Fruit fly (Drosophila melanogaster): ENCODE results near the gene Tpc1.

The Tpc1 gene

dm6 chr3R:10879219-10879618 is 2.8 kb downstream of the Tpc1 start, which contains the start of gene CG14695:
CG14695 (minus strand) TSS chr3R:10879319.
- TF ChIP-seq CG14655 (GFP tag; optimal IDR thresholded peaks at IDR 0.05) (no peak), CG4496 (GFP tag; IDR thresholded peaks at IDR 0.05) (no peak), CG34367 (tag; optimal IDR thresholded peaks at IDR 0.05) (no peak), CG9948 (tag; optimal IDR thresholded peaks at IDR 0.05) (no peak), fd96Ca (GFP tag; IDR thresholded peaks at IDR 0.05) (no peak), D1 (tag; optimal IDR thresholded peaks at IDR 0.05) (no peak), Ets98B (GFP tag; IDR thresholded peaks at IDR 0.05) (no peak), gl (tag; optimal IDR thresholded peaks at IDR 0.05) (no peak), CG12605 (GFP tag; IDR thresholded peaks at IDR 0.05) (no peak), CG32121 (GFP tag; IDR thresholded peaks at IDR 0.05) (no peak), EcR (GFP tag; optimal IDR thresholded peaks at IDR 0.05) (no peak), CG8301 (tag; optimal IDR thresholded peaks at IDR 0.05) (no peak), CG13204 (GFP tag; optimal IDR thresholded peaks at IDR 0.05) (no peak), CG15710 (tag; optimal IDR thresholded peaks at IDR 0.05) (no peak)

- TF ChIP-seq CG13204 (GFP tag; optimal IDR thresholded peaks at IDR 0.05) (no peak), gl (tag; optimal IDR thresholded peaks at IDR 0.05) (no peak), Pif1A (GFP tag; optimal IDR thresholded peaks at IDR 0.05) (no peak), CG8301 (tag; optimal IDR thresholded peaks at IDR 0.05) (no peak), CG15710 (tag; optimal IDR thresholded peaks at IDR 0.05) (no peak), CG4496 (GFP tag; IDR thresholded peaks at IDR 0.05) (no peak), Snoo (tag; optimal IDR thresholded peaks at IDR 0.05) (no peak), CG34367 (tag; optimal IDR thresholded peaks at IDR 0.05) (no peak), fd96Ca (GFP tag; IDR thresholded peaks at IDR 0.05) (no peak), CG12605 (GFP tag; IDR thresholded peaks at IDR 0.05) (no peak), CG32121 (GFP tag; IDR thresholded peaks at IDR 0.05) (no peak), CG17806 (tag; optimal IDR thresholded peaks at IDR 0.05) (no peak), CG14655 (GFP tag; optimal IDR thresholded peaks at IDR 0.05) (no peak), D1 (tag; optimal IDR thresholded peaks at IDR 0.05) (no peak), CG9948 (tag; optimal IDR thresholded peaks at IDR 0.05) (no peak)
These were observed 3.4 kb downstream of the Tpc1 start for dm6 chr3R:10878628-10879027.

- TF ChIP-seq CG12605 (GFP tag; IDR thresholded peaks at IDR 0.05) = no peak
- no peak for TF ChIP-seq Ets98B (GFP tag; IDR thresholded peaks at IDR 0.05)
- no peak for TF ChIP-seq CG17806 (tag; optimal IDR thresholded peaks at IDR 0.05)
- no peak for TF ChIP-seq Snoo (tag; optimal IDR thresholded peaks at IDR 0.05)
- no peak for TF ChIP-seq gl (tag; optimal IDR thresholded peaks at IDR 0.05)
- TF ChIP-seq CG9948 (tag; optimal IDR thresholded peaks at IDR 0.05) = no peak
- no peak for TF ChIP-seq CG34367 (tag; optimal IDR thresholded peaks at IDR 0.05)
- no peak for TF ChIP-seq rn (GFP tag; IDR thresholded peaks at IDR 0.05)
- TF ChIP-seq EcR (GFP tag; optimal IDR thresholded peaks at IDR 0.05) = no peak
- no peak for TF ChIP-seq CG13204 (GFP tag; optimal IDR thresholded peaks at IDR 0.05)
These were observed 4.2 kb downstream of the Tpc1 start for dm6 chr3R:10877808-10878207.

- TF ChIP-seq CG9948 (tag; optimal IDR thresholded peaks at IDR 0.05) = peak; percentile 61
- TF ChIP-seq CG10348 (GFP tag; IDR thresholded peaks at IDR 0.05) = peak; percentile 71
- peak; percentile 36; the same call in 1 of the 2 replicates for TF ChIP-seq rn (GFP tag; IDR thresholded peaks at IDR 0.05)
- TF ChIP-seq gl (tag; optimal IDR thresholded peaks at IDR 0.05) = peak; percentile 17
- TF ChIP-seq CG15710 (tag; optimal IDR thresholded peaks at IDR 0.05) = peak; percentile 53
- TF ChIP-seq fd96Ca (GFP tag; IDR thresholded peaks at IDR 0.05) = peak; percentile 91
- TF ChIP-seq EcR (GFP tag; optimal IDR thresholded peaks at IDR 0.05) = no peak
- TF ChIP-seq Pif1B (GFP tag; optimal IDR thresholded peaks at IDR 0.05) = peak; percentile 62
- TF ChIP-seq CG12605 (GFP tag; IDR thresholded peaks at IDR 0.05) = peak; percentile 50
- peak; percentile 64 for TF ChIP-seq Pif1A (GFP tag; optimal IDR thresholded peaks at IDR 0.05)
- TF ChIP-seq CG14655 (GFP tag; optimal IDR thresholded peaks at IDR 0.05) = peak; percentile 61
- TF ChIP-seq CG8301 (tag; optimal IDR thresholded peaks at IDR 0.05) = peak; percentile 33
- TF ChIP-seq CG4496 (GFP tag; IDR thresholded peaks at IDR 0.05) = peak; percentile 88
- TF ChIP-seq CG34367 (tag; optimal IDR thresholded peaks at IDR 0.05) = no peak
- peak; percentile 64 for TF ChIP-seq Snoo (tag; optimal IDR thresholded peaks at IDR 0.05)
- TF ChIP-seq CG8159 (tag; optimal IDR thresholded peaks at IDR 0.05) = peak; percentile 73
- TF ChIP-seq CG17806 (tag; optimal IDR thresholded peaks at IDR 0.05) = peak; percentile 50
- TF ChIP-seq CG13204 (GFP tag; optimal IDR thresholded peaks at IDR 0.05) = peak; percentile 13
- peak; percentile 82 for TF ChIP-seq D1 (tag; optimal IDR thresholded peaks at IDR 0.05)
- peak; percentile 82 for TF ChIP-seq CG32121 (GFP tag; IDR thresholded peaks at IDR 0.05)
- peak; percentile 90 for TF ChIP-seq Ets98B (GFP tag; IDR thresholded peaks at IDR 0.05)
These were observed 6.2 kb downstream of the Tpc1 start, which contains the start of gene Sodh2 for dm6 chr3R:10875515-10876434. Sodh2 (plus strand) TSS chr3R:10876384.

dm6 chr3R:10872820-10873219 is 9.2 kb downstream of the Tpc1 start, which contains the start of gene CG4596:
CG4596 (plus strand) TSS chr3R:10873038.
- TF ChIP-seq D1 (tag; optimal IDR thresholded peaks at IDR 0.05) (no peak), rn (GFP tag; IDR thresholded peaks at IDR 0.05) (no peak), EcR (GFP tag; optimal IDR thresholded peaks at IDR 0.05) (no peak), gl (tag; optimal IDR thresholded peaks at IDR 0.05) (no peak)
